Worm (Caenorhabditis elegans) whole organism, L1 larva: ENCODE data around the gene bath-20.
A peak's percentile ranks its signal among the peaks of the same experiment; 100 is the strongest.

Experiments
- C34B4.2 ChIP-seq: sonication (generic microtip); optimal IDR thresholded peaks from 2 replicates; lab custom pipeline; 2017; ENCODE audit warnings: mild to moderate bottlenecking, missing genetic modification characterization, missing compliant biosample characterization
- F16B12.6 ChIP-seq: fragments of 150-350 bp; optimal IDR thresholded peaks from 2 replicates; lab custom pipeline; 2014; ENCODE audit warnings: missing biosample characterization, missing genetic modification characterization
- Y116A8C.19 ChIP-seq: sonication (generic microtip); optimal IDR thresholded peaks from 2 replicates; lab custom pipeline; 2016; ENCODE audit warnings: missing compliant biosample characterization, missing genetic modification characterization, borderline replicate concordance
- aha-1 ChIP-seq: fragments of 150-350 bp; optimal IDR thresholded peaks from 2 replicates; lab custom pipeline; 2014; ENCODE audit warnings: missing biosample characterization, missing genetic modification characterization
- ceh-63 ChIP-seq: fragments of 200-800 bp; sonication (Bioruptor generic); optimal IDR thresholded peaks from 2 replicates; lab custom pipeline; 2018; ENCODE audit warnings: mild to moderate bottlenecking, missing genetic modification characterization, missing compliant biosample characterization
- ceh-82 ChIP-seq, 3 experiments: fragments of 150-350 bp in 1 of 3; sonication (generic microtip) in 2 of 3; optimal IDR thresholded peaks; 2 replicates each; lab custom pipeline; 2014 to 2017; ENCODE audit warnings: missing biosample characterization in 3 of 3, missing genetic modification characterization in 3 of 3
- ceh-88 ChIP-seq: fragments of 200-800 bp; sonication (Bioruptor generic); IDR thresholded peaks from 2 replicates; pipeline ENCODE4 v1.3.6; 2022; ENCODE audit warnings: missing genetic modification characterization, missing compliant biosample characterization
- dpl-1 ChIP-seq, 3 experiments: fragments of 150-350 bp in 2 of 3; sonication (generic microtip) in 1 of 3; optimal IDR thresholded peaks; 2 replicates each; lab custom pipeline; 2014 to 2017; ENCODE audit warnings: missing biosample characterization in 3 of 3, missing genetic modification characterization in 3 of 3, missing genetic modification reagents in 3 of 3
- efl-1 ChIP-seq, 4 experiments: fragments of 150-350 bp; optimal IDR thresholded peaks in 3 of 4; peaks in 1 of 4; 1 replicate in 1 of 4; 2 replicates in 3 of 4; lab custom pipeline; 2014; ENCODE audit warnings: missing biosample characterization in 2 of 4, missing genetic modification characterization in 2 of 4, missing genetic modification reagents in 2 of 4
- egl-27 ChIP-seq, 2 experiments: fragments of 150-350 bp in 1 of 2; sonication (generic microtip); optimal IDR thresholded peaks; 3 replicates each; lab custom pipeline; 2017 to 2018; ENCODE audit warnings: missing biosample characterization in 2 of 2, missing genetic modification characterization in 2 of 2, missing genetic modification reagents in 2 of 2
- elt-3 ChIP-seq, 6 experiments: fragments of 150-350 bp in 1 of 6; sonication (generic microtip); optimal IDR thresholded peaks; 2 replicates each; lab custom pipeline; 2017 to 2018; ENCODE audit warnings: missing biosample characterization in 6 of 6, missing genetic modification characterization in 6 of 6, inconsistent platforms in 1 of 6
- ets-5 ChIP-seq: fragments of 200-800 bp; sonication (Bioruptor generic); IDR thresholded peaks from 2 replicates; pipeline ENCODE4 v1.3.6; 2022; ENCODE audit warnings: missing genetic modification characterization, missing compliant biosample characterization
- fkh-10 ChIP-seq: sonication (generic microtip); optimal IDR thresholded peaks from 2 replicates; lab custom pipeline; 2017; ENCODE audit warnings: missing biosample characterization, missing genetic modification reagents, missing genetic modification characterization
- fos-1 ChIP-seq: fragments of 150-350 bp; optimal IDR thresholded peaks from 2 replicates; lab custom pipeline; 2014; ENCODE audit warnings: missing biosample characterization, missing genetic modification characterization
- hpl-2 ChIP-seq: fragments of 150-350 bp; optimal IDR thresholded peaks from 2 replicates; lab custom pipeline; 2014; ENCODE audit warnings: missing biosample characterization, missing genetic modification reagents, missing genetic modification characterization
- irx-1 ChIP-seq: sonication (generic microtip); optimal IDR thresholded peaks from 2 replicates; lab custom pipeline; 2016; ENCODE audit warnings: missing genetic modification characterization, missing compliant biosample characterization
- isw-1 ChIP-seq: fragments of 200-800 bp; sonication (Bioruptor generic); IDR thresholded peaks from 2 replicates; pipeline ENCODE4 v1.3.6; 2022; ENCODE audit warnings: missing genetic modification characterization, missing compliant biosample characterization
- lin-13 ChIP-seq: fragments of 150-350 bp; optimal IDR thresholded peaks from 2 replicates; lab custom pipeline; 2014; ENCODE audit warnings: missing biosample characterization, missing genetic modification reagents, missing genetic modification characterization
- lin-35 ChIP-seq, 2 experiments: fragments of 150-350 bp; optimal IDR thresholded peaks; 2 replicates each; lab custom pipeline; 2014; ENCODE audit warnings: missing biosample characterization in 2 of 2, missing genetic modification characterization in 2 of 2, missing genetic modification reagents in 2 of 2
- lir-3 ChIP-seq: sonication (generic microtip); optimal IDR thresholded peaks from 2 replicates; lab custom pipeline; 2016; ENCODE audit warnings: mild to moderate bottlenecking, missing genetic modification characterization, moderate library complexity, missing compliant biosample characterization; ENCODE audit not compliant: poor library complexity
- lsy-2 ChIP-seq, 2 experiments: fragments of 150-350 bp; optimal IDR thresholded peaks; 2 replicates each; lab custom pipeline; 2014; ENCODE audit warnings: missing biosample characterization in 2 of 2, missing genetic modification characterization in 2 of 2
- mab-9 ChIP-seq: fragments of 200-800 bp; sonication (Bioruptor generic); IDR thresholded peaks from 2 replicates; pipeline ENCODE4 v1.3.6; 2022; ENCODE audit warnings: missing genetic modification reagents, missing genetic modification characterization, missing compliant biosample characterization
- mep-1 ChIP-seq: fragments of 150-350 bp; optimal IDR thresholded peaks from 2 replicates; lab custom pipeline; 2014; ENCODE audit warnings: missing biosample characterization, missing genetic modification characterization
- nhr-12 ChIP-seq: sonication (generic microtip); optimal IDR thresholded peaks from 2 replicates; lab custom pipeline; 2017; ENCODE audit warnings: missing biosample characterization, missing genetic modification characterization
- nhr-19 ChIP-seq: fragments of 200-800 bp; sonication (Bioruptor generic); conservative IDR thresholded peaks from 2 replicates; pipeline ENCODE4 v1.3.6; 2022; ENCODE audit warnings: missing genetic modification characterization, missing compliant biosample characterization
- nhr-20 ChIP-seq: sonication (generic microtip); optimal IDR thresholded peaks from 2 replicates; lab custom pipeline; 2016; ENCODE audit warnings: mild to moderate bottlenecking, missing genetic modification characterization, missing compliant biosample characterization
- nhr-85 ChIP-seq: sonication (generic microtip); peaks from one replicate; lab custom pipeline; 2016; ENCODE audit warnings: missing genetic modification characterization, inconsistent platforms, missing compliant biosample characterization
- skn-1 ChIP-seq: fragments of 150-350 bp; optimal IDR thresholded peaks from 2 replicates; lab custom pipeline; 2014; ENCODE audit warnings: missing biosample characterization, missing genetic modification characterization
- snpc-4 ChIP-seq: fragments of 150-350 bp; optimal IDR thresholded peaks from 2 replicates; lab custom pipeline; 2014; ENCODE audit warnings: missing biosample characterization, missing genetic modification characterization
- snu-23 ChIP-seq: sonication (generic microtip); optimal IDR thresholded peaks from 2 replicates; lab custom pipeline; 2016; ENCODE audit warnings: missing genetic modification characterization, missing compliant biosample characterization
- tbx-2 ChIP-seq: sonication (generic microtip); optimal IDR thresholded peaks from 2 replicates; lab custom pipeline; 2016; ENCODE audit warnings: missing genetic modification characterization, missing compliant biosample characterization
- tlp-1 ChIP-seq: fragments of 150-350 bp; optimal IDR thresholded peaks from 2 replicates; lab custom pipeline; 2014; ENCODE audit warnings: missing biosample characterization, missing genetic modification characterization
- unc-130 ChIP-seq: fragments of 150-350 bp; optimal IDR thresholded peaks from 2 replicates; lab custom pipeline; 2017; ENCODE audit warnings: missing biosample characterization, missing genetic modification characterization, inconsistent platforms
- unc-86 ChIP-seq: sonication (generic microtip); optimal IDR thresholded peaks from 2 replicates; lab custom pipeline; 2016; ENCODE audit warnings: missing genetic modification characterization, missing compliant biosample characterization
- unc-98 ChIP-seq: fragments of 200-800 bp; sonication (Bioruptor generic); IDR thresholded peaks from 2 replicates; pipeline ENCODE4 v1.3.6; 2022; ENCODE audit warnings: missing genetic modification characterization, missing compliant biosample characterization
- xbp-1 ChIP-seq: sonication (generic microtip); optimal IDR thresholded peaks from 2 replicates; lab custom pipeline; 2016; ENCODE audit warnings: missing genetic modification characterization, missing compliant biosample characterization
- ztf-4 ChIP-seq: fragments of 150-350 bp; optimal IDR thresholded peaks from 2 replicates; lab custom pipeline; 2014; ENCODE audit warnings: missing biosample characterization, missing genetic modification characterization

The bath-20 gene

DNA sequence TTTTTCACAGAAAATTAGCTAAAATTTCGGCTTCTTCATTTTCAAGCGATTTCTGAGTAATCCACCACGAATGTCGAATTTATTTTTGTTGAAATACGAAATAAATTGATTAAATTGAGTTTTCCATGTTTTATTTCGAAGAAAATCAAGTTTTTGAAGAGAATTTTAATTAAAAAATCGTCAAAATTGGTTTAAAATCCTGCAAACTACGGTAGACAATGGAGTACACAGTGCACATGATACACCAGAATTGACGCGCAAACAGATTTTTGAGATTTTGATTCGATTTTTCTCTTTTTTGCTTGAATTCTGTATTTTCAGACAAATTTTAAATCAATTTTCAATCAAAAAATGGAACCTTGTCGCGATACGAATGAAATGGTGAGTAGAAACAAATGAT is 9.1 kb downstream of the bath-20 start, which contains the start of gene F59H6.14:
TSS of gene F59H6.14 (plus strand) at position 301 of the 400 bp plus-strand sequence.
- TF ChIP-seq skn-1 (no peak), snpc-4 (no peak), unc-130 (tag; lab: Kevin White, UChicago) (no peak), irx-1 (tag; lab: Kevin White, UChicago) (no peak), fkh-10 (GFP tag; lab: Kevin White, UChicago) (no peak), efl-1 (optimal IDR thresholded peaks at IDR 0.05; lab: Kevin White, UChicago) (no peak), efl-1 (GFP tag; optimal IDR thresholded peaks at IDR 0.05 in 1 of 2; lab: Kevin White, UChicago) (no peak), isw-1 (GFP tag; lab: Robert Waterston, UW) (no peak), fos-1 (no peak), unc-98 (GFP tag; lab: Robert Waterston, UW) (no peak), mab-9 (GFP tag; lab: Robert Waterston, UW) (no peak), ceh-82 (tag; optimal IDR thresholded peaks at IDR 0.05; lab: Kevin White, UChicago) (no peak), ztf-4 (tag; lab: Kevin White, UChicago) (no peak), tbx-2 (tag; lab: Kevin White, UChicago) (no peak), Y116A8C.19 (tag; lab: Kevin White, UChicago) (no peak)

DNA sequence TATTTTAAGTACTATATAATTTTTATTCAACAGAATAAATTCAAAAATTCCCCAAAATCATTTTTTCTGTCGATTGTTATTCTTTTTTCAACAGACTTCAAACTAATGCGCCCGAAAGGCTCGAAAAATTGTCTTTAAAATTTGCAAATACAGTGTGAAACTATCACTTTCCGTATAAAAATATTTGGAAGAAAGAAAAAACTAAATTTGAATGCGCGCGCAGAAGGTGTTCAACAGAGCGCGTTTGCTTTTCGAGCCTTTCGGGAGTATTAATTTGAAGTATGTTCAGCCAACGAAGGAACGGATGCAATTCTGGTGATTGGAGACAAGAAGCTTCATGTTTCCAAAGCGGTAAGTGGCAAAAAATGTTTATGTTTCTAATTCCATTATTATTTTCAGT is 10.1 kb downstream of the bath-20 start, which contains the start of gene btb-4:
TSS of gene btb-4 (plus strand) at position 35 of the 400 bp plus-strand sequence.
- peak; percentile 60 to 90 for TF ChIP-seq lin-35 (GFP tag; optimal IDR thresholded peaks at IDR 0.05; lab: Kevin White, UChicago)
- TF ChIP-seq dpl-1 (GFP tag; optimal IDR thresholded peaks at IDR 0.05; lab: Kevin White, UChicago): peak; percentile 51 to 77 (median 75)
- TF ChIP-seq efl-1 (optimal IDR thresholded peaks at IDR 0.05; lab: Kevin White, UChicago): peak; percentile 33 to 90
- peak; percentile 81 to 98 for TF ChIP-seq efl-1 (GFP tag; optimal IDR thresholded peaks at IDR 0.05 in 1 of 2; lab: Kevin White, UChicago)
- TF ChIP-seq lsy-2 (tag; optimal IDR thresholded peaks at IDR 0.05; lab: Kevin White, UChicago): peak in 1 of 2 experiments; percentile 20

ce11 chrII:2031852-2032251 is 10.5 kb downstream of the bath-20 start, which contains the start of gene bath-5:
Gene bath-5 (minus strand): TSS chrII:2031952.
- TF ChIP-seq egl-27 (tag; optimal IDR thresholded peaks at IDR 0.05; lab: Kevin White, UChicago): no peak
- TF ChIP-seq fos-1: no peak
- no peak for TF ChIP-seq elt-3 (tag; optimal IDR thresholded peaks at IDR 0.05; lab: Kevin White, UChicago)
- no peak for TF ChIP-seq Y116A8C.19 (tag; lab: Kevin White, UChicago)
- TF ChIP-seq ceh-82 (tag; optimal IDR thresholded peaks at IDR 0.05; lab: Kevin White, UChicago): no peak
- TF ChIP-seq aha-1: no peak
- TF ChIP-seq tlp-1 (tag; lab: Kevin White, UChicago): no peak
- no peak for TF ChIP-seq snpc-4
- no peak for TF ChIP-seq skn-1
- no peak for TF ChIP-seq xbp-1 (tag; lab: Kevin White, UChicago)
- TF ChIP-seq, all 84 proteins: peak for 0

DNA sequence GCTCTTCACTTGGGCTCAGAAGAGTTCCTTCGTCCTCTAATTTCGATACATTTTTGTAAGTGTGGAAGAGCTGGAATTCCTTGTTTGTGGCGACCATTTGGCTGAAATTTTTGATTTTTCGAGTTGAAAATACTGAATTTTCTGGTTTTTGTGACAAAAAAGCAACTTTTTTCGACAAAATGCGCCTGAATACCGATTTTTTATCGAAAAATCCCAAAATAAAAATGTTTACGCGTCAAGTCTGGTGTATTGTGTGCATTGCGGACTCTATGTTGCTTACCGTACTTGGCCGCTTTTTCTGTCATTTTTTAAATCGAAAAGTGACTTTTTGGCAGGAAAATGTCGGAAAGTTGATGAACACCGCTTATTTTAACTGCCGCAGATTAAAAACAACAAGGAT is 12.0 kb downstream of the bath-20 start, which contains the start of gene bath-3:
TSS of gene bath-3 (minus strand) at position 101 of the 400 bp plus-strand sequence.
- TF ChIP-seq Y116A8C.19 (tag; lab: Kevin White, UChicago) (no peak), nhr-20 (tag; lab: Kevin White, UChicago) (no peak), ceh-88 (GFP tag; lab: Robert Waterston, UW) (no peak), F16B12.6 (no peak), efl-1 (optimal IDR thresholded peaks at IDR 0.05; lab: Kevin White, UChicago) (no peak), efl-1 (GFP tag; optimal IDR thresholded peaks at IDR 0.05 in 1 of 2; lab: Kevin White, UChicago) (no peak)

- no peak for TF ChIP-seq snu-23 (GFP tag; lab: Kevin White, UChicago)
- TF ChIP-seq lin-13 (GFP tag; lab: Kevin White, UChicago): no peak
- TF ChIP-seq unc-130 (tag; lab: Kevin White, UChicago): no peak
- TF ChIP-seq nhr-12: no peak
- TF ChIP-seq Y116A8C.19 (tag; lab: Kevin White, UChicago): no peak
- no peak for TF ChIP-seq nhr-85 (tag; lab: Kevin White, UChicago)
- TF ChIP-seq, all 84 proteins: peak for 0
Observed at ce11 chrII:2028712-2029111, 13.6 kb downstream of the bath-20 start, which contains the start of gene bath-1. Gene bath-1 (minus strand): TSS chrII:2028812.

DNA sequence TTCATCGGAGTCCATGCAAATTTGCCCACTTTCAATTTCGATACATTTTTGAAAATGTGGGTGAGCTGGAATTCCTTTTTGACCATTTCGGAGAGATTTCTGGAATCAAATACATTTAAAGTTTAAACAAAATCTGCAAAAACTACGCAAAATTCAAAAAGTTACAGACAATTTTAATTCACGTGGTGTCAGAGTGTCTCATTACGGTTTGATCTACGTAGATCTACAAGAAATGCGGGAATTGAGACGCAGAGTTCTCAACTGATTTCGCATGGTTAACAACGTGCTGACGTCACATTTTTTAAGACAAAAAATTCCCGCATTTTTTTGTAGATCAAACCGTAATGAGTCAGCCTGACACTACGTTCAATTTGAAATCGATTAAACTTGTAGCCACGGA is 15.8 kb downstream of the bath-20 start, which contains the start of gene bath-21:
TSS of gene bath-21 (minus strand) at position 101 of the 400 bp plus-strand sequence.
- TF ChIP-seq ets-5: no peak
- TF ChIP-seq hpl-2: no peak
- TF ChIP-seq nhr-19 (GFP tag; lab: Robert Waterston, UW): no peak
- TF ChIP-seq mep-1 (tag; lab: Kevin White, UChicago): no peak
- no peak for TF ChIP-seq ceh-63
- no peak for TF ChIP-seq lir-3
- no peak for TF ChIP-seq unc-86 (tag; lab: Kevin White, UChicago)
- TF ChIP-seq C34B4.2 (tag; lab: Kevin White, UChicago): no peak
